Worm (Caenorhabditis elegans) whole organism, L4/young adult: ENCODE results near the gene ZK1127.4.

Experiments
- W03F9.2 ChIP-seq: fragments of 150-350 bp; optimal IDR thresholded peaks from 2 replicates; lab custom pipeline; 2014; ENCODE audit warnings: missing biosample characterization, missing genetic modification characterization
- dao-5 ChIP-seq: sonication (generic microtip); optimal IDR thresholded peaks from 2 replicates; lab custom pipeline; 2016; ENCODE audit warnings: missing genotype, missing genetic modification characterization, moderate library complexity, missing compliant biosample characterization
- him-1 ChIP-seq: sonication (generic microtip); optimal IDR thresholded peaks from 2 replicates; lab custom pipeline; 2016; ENCODE audit warnings: missing genotype, missing genetic modification reagents, missing genetic modification characterization, missing compliant biosample characterization

DNA sequence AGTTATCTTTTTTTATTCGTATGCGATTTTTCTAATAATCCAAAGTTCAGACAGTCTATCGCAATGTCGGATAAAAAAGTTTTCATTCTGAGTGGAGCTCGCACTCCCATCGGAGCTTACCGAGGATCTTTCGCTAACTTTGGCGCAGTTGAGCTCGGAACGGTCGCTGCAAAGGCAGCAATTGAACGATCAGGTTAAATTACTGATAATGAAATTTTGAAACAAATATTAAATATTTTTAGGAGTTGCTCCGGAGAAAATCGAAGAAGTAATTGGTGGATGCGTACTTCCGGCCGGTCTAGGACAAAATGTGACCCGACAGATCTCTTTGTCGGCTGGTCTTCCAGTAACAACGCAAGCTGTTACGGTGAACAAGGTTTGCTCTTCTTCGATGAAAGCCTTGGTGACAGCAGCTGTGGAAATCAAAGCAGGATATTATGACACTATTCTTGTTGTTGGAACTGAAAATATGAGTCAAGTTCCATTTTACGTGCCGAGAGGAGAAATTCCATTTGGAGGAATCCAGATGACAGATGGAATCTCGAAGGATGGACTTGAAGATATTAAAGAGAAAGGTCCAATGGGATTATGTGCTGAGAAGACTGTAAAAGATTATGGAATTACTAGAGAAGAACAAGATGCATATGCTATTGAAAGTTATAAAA is 21.9 kb downstream of the ZK1127.4 start, which contains the start of gene T02G5.7:
- TF ChIP-seq him-1 (no peak), dao-5 (tag; lab: Kevin White, UChicago) (no peak), W03F9.2 (tag; lab: Kevin White, UChicago) (no peak)
